Fruit fly (Drosophila melanogaster) whole organism, embryonic: ENCODE measurements around the gene CG14817.

Source experiments
- CG10431 ChIP-seq: fragments of 200-800 bp; sonication (Bioruptor generic); optimal IDR thresholded peaks from 3 replicates; lab custom pipeline; 2018; ENCODE audit warnings: missing biosample characterization, mild to moderate bottlenecking, missing genetic modification characterization
- CG4617 ChIP-seq: fragments of 200-800 bp; sonication (Bioruptor generic); optimal IDR thresholded peaks from 3 replicates; lab custom pipeline; 2016; ENCODE audit warnings: missing biosample characterization, missing genetic modification characterization, borderline replicate concordance
- E2f2 ChIP-seq: fragments of 200-800 bp; sonication (Bioruptor generic); IDR thresholded peaks from 2 replicates; pipeline ENCODE4 v1.3.6; 2022; ENCODE audit warnings: missing biosample characterization, missing genetic modification characterization
- caup ChIP-seq: fragments of 200-800 bp; sonication (Bioruptor generic); optimal IDR thresholded peaks from 3 replicates; lab custom pipeline; 2017; ENCODE audit warnings: missing biosample characterization, mild to moderate bottlenecking, missing genetic modification characterization, moderate library complexity; ENCODE audit not compliant: severe bottlenecking
- mld ChIP-seq: fragments of 200-800 bp; sonication (Bioruptor generic); IDR thresholded peaks from 3 replicates; pipeline ENCODE4 v1.3.6; 2022; ENCODE audit warnings: missing biosample characterization, missing genetic modification characterization; ENCODE audit not compliant: partially characterized antibody
- ttk ChIP-seq: fragments of 200-800 bp; sonication (Bioruptor generic); IDR thresholded peaks from 2 replicates; pipeline ENCODE4 v2.1.2; 2022; ENCODE audit warnings: missing biosample characterization, missing genetic modification characterization

dm6 chrX:1834702-1835376 lies 42.2 kb downstream of the CG14817 start:
- TF ChIP-seq caup (GFP tag; lab: Kevin White, UChicago): no peak
- no peak for TF ChIP-seq E2f2
- no peak for TF ChIP-seq ttk
- TF ChIP-seq CG10431 (GFP tag; lab: Kevin White, UChicago): no peak
- TF ChIP-seq CG4617 (GFP tag; lab: Kevin White, UChicago): no peak
- TF ChIP-seq mld (GFP tag; lab: Robert Waterston, UW): no peak
